Fruit fly (Drosophila melanogaster) whole organism, embryonic: Measurements from ENCODE around the gene Polr1B.

Experiments used
- Abd-B ChIP-seq: fragments of 200-800 bp; sonication (Bioruptor generic); optimal IDR thresholded peaks from 2 replicates; lab custom pipeline; 2018; ENCODE audit warnings: missing biosample characterization, mild to moderate bottlenecking, missing genetic modification characterization, moderate library complexity
- Atf-2 ChIP-seq: fragments of 200-800 bp; sonication (Bioruptor generic); optimal IDR thresholded peaks from 2 replicates; lab custom pipeline; 2016; ENCODE audit warnings: missing biosample characterization, missing genetic modification characterization
- B-H1 ChIP-seq: fragments of 200-800 bp; sonication (Bioruptor generic); IDR thresholded peaks from 3 replicates; pipeline ENCODE4 v1.3.6; 2022; ENCODE audit warnings: missing biosample characterization, missing genetic modification characterization
- CG10979 ChIP-seq: fragments of 200-800 bp; sonication (Bioruptor generic); optimal IDR thresholded peaks from 2 replicates; lab custom pipeline; 2018; ENCODE audit warnings: missing biosample characterization, mild to moderate bottlenecking, missing genetic modification characterization, moderate library complexity
- CG11456 ChIP-seq: fragments of 200-800 bp; sonication (Bioruptor generic); IDR thresholded peaks from 3 replicates; pipeline ENCODE4 v1.3.6; 2022; ENCODE audit warnings: missing biosample characterization, missing genetic modification characterization
- CG12071 ChIP-seq: fragments of 200-800 bp; sonication (Bioruptor generic); optimal IDR thresholded peaks from 3 replicates; lab custom pipeline; 2018; ENCODE audit warnings: missing biosample characterization, mild to moderate bottlenecking, missing genetic modification characterization
- CG12299 ChIP-seq: fragments of 200-800 bp; sonication (Bioruptor generic); optimal IDR thresholded peaks from 2 replicates; lab custom pipeline; 2018; ENCODE audit warnings: missing biosample characterization, mild to moderate bottlenecking, missing genetic modification characterization
- CG13424 ChIP-seq: fragments of 200-800 bp; sonication (Bioruptor generic); optimal IDR thresholded peaks from 2 replicates; lab custom pipeline; 2019; ENCODE audit warnings: missing biosample characterization, mild to moderate bottlenecking, missing genetic modification characterization, moderate library complexity
- CG15514 ChIP-seq: fragments of 200-800 bp; sonication (Bioruptor generic); optimal IDR thresholded peaks from 3 replicates; lab custom pipeline; 2017; ENCODE audit warnings: missing biosample characterization, missing genetic modification characterization, mild to moderate bottlenecking, moderate library complexity, missing genetic modification reagents
- CG17328 ChIP-seq: fragments of 200-800 bp; sonication (Bioruptor generic); IDR thresholded peaks from 2 replicates; pipeline ENCODE4 v1.3.6; 2022; ENCODE audit warnings: missing biosample characterization, missing genetic modification characterization
- CG2116 ChIP-seq: fragments of 200-800 bp; sonication (Bioruptor generic); optimal IDR thresholded peaks from 3 replicates; lab custom pipeline; 2018; ENCODE audit warnings: missing biosample characterization, mild to moderate bottlenecking, missing genetic modification characterization
- CG2129 ChIP-seq: fragments of 200-800 bp; sonication (Bioruptor generic); IDR thresholded peaks from 2 replicates; pipeline ENCODE4 v1.3.6; 2022; ENCODE audit warnings: missing biosample characterization, missing genetic modification characterization; ENCODE audit not compliant: partially characterized antibody
- CG31441 ChIP-seq: fragments of 200-800 bp; sonication (Bioruptor generic); IDR thresholded peaks from 2 replicates; pipeline ENCODE4 v1.3.6; 2022; ENCODE audit warnings: missing biosample characterization, missing genetic modification characterization
- CG34422 ChIP-seq: fragments of 200-800 bp; sonication (Bioruptor generic); IDR thresholded peaks from 3 replicates; pipeline ENCODE4 v1.3.6; 2022; ENCODE audit warnings: missing biosample characterization, missing genetic modification characterization
- CG7372 ChIP-seq: fragments of 200-800 bp; sonication (Bioruptor generic); IDR thresholded peaks from 2 replicates; pipeline ENCODE4 v1.3.6; 2022; ENCODE audit warnings: missing biosample characterization, missing genetic modification characterization
- CG7745 ChIP-seq: fragments of 200-800 bp; sonication (Bioruptor generic); optimal IDR thresholded peaks from 2 replicates; lab custom pipeline; 2018; ENCODE audit warnings: missing biosample characterization, mild to moderate bottlenecking, missing genetic modification characterization, moderate library complexity
- CG7928 ChIP-seq: fragments of 200-800 bp; sonication (Bioruptor generic); optimal IDR thresholded peaks from 2 replicates; lab custom pipeline; 2017; ENCODE audit warnings: missing biosample characterization, mild to moderate bottlenecking, missing genetic modification characterization
- Dref ChIP-seq: fragments of 200-800 bp; sonication (Bioruptor generic); IDR thresholded peaks from 2 replicates; pipeline ENCODE4 v1.3.6; 2022; ENCODE audit warnings: missing biosample characterization, missing genetic modification characterization
- Eip74EF ChIP-seq, 2 experiments: fragments of 200-800 bp in 1 of 2; fragments of >200 bp in 1 of 2; sonication (Bioruptor generic) in 1 of 2; optimal IDR thresholded peaks; 2 replicates each; lab custom pipeline; 2017 to 2019; ENCODE audit warnings: missing biosample characterization in 2 of 2, missing genetic modification characterization in 2 of 2, mild to moderate bottlenecking in 1 of 2, moderate library complexity in 1 of 2
- Elba2 ChIP-seq: fragments of 200-800 bp; sonication (Bioruptor generic); optimal IDR thresholded peaks from 3 replicates; lab custom pipeline; 2016; ENCODE audit warnings: missing biosample characterization, missing genetic modification characterization
- HLH54F ChIP-seq: fragments of 200-800 bp; sonication (Bioruptor generic); optimal IDR thresholded peaks from 3 replicates; lab custom pipeline; 2016; ENCODE audit warnings: missing biosample characterization, missing genetic modification characterization
- HmgZ ChIP-seq: fragments of 200-800 bp; sonication (Bioruptor generic); optimal IDR thresholded peaks from 2 replicates; lab custom pipeline; 2018; ENCODE audit warnings: missing biosample characterization, mild to moderate bottlenecking, missing genetic modification characterization
- Hmx ChIP-seq: fragments of 200-800 bp; sonication (Bioruptor generic); optimal IDR thresholded peaks from 2 replicates; lab custom pipeline; 2016; ENCODE audit warnings: missing biosample characterization, missing genetic modification characterization
- Lhr ChIP-seq: fragments of 200-800 bp; sonication (Bioruptor generic); optimal IDR thresholded peaks from 3 replicates; lab custom pipeline; 2017; ENCODE audit warnings: mild to moderate bottlenecking, missing biosample characterization, missing genetic modification reagents, missing genetic modification characterization
- Med ChIP-seq: fragments of 200-800 bp; sonication (Bioruptor generic); peaks from one replicate; lab custom pipeline; 2016; ENCODE audit warnings: missing biosample characterization, missing genetic modification characterization, mild to moderate bottlenecking, inconsistent platforms, moderate library complexity
- Myb ChIP-seq: fragments of 200-800 bp; sonication (Bioruptor generic); optimal IDR thresholded peaks from 2 replicates; lab custom pipeline; 2016; ENCODE audit warnings: missing biosample characterization, missing genetic modification characterization
- Oaz ChIP-seq: fragments of 200-800 bp; sonication (Bioruptor generic); IDR thresholded peaks from 2 replicates; pipeline ENCODE4 v1.3.6; 2022; ENCODE audit warnings: missing biosample characterization, missing genetic modification characterization
- Ravus ChIP-seq: fragments of 200-800 bp; sonication (Bioruptor generic); IDR thresholded peaks from 2 replicates; pipeline ENCODE4 v1.3.6; 2022; ENCODE audit warnings: missing biosample characterization, missing genetic modification characterization
- Rx ChIP-seq: fragments of 200-800 bp; sonication (Bioruptor generic); IDR thresholded peaks from 2 replicates; pipeline ENCODE4 v1.3.6; 2022; ENCODE audit warnings: missing biosample characterization, missing genetic modification characterization
- Trl ChIP-seq, 3 experiments: fragments of >200 bp in 2 of 3; fragments of 200-800 bp in 1 of 3; sonication (Bioruptor generic) in 1 of 3; optimal IDR thresholded peaks; 2 replicates in 1 of 3; 3 replicates in 2 of 3; lab custom pipeline; 2016 to 2017; ENCODE audit warnings: missing biosample characterization in 1 of 3, missing genetic modification characterization in 1 of 3
- ara ChIP-seq: fragments of 200-800 bp; sonication (Bioruptor generic); IDR thresholded peaks from 2 replicates; pipeline ENCODE4 v1.3.6; 2022; ENCODE audit warnings: missing biosample characterization, missing genetic modification characterization
- bab2 ChIP-seq: fragments of 200-800 bp; sonication (Bioruptor generic); optimal IDR thresholded peaks from 2 replicates; lab custom pipeline; 2016; ENCODE audit warnings: missing biosample characterization, missing genetic modification characterization
- dm ChIP-seq: fragments of 200-800 bp; sonication (Bioruptor generic); optimal IDR thresholded peaks from 3 replicates; lab custom pipeline; 2016; ENCODE audit warnings: missing biosample characterization, missing genetic modification characterization
- ems ChIP-seq: fragments of 200-800 bp; sonication (Bioruptor generic); optimal IDR thresholded peaks from 3 replicates; lab custom pipeline; 2016; ENCODE audit warnings: missing biosample characterization, missing genetic modification characterization
- gsb-n ChIP-seq: fragments of 200-800 bp; sonication (Bioruptor generic); optimal IDR thresholded peaks from 3 replicates; lab custom pipeline; 2018; ENCODE audit warnings: missing biosample characterization, mild to moderate bottlenecking, missing genetic modification characterization
- lola ChIP-seq, 3 experiments: fragments of >200 bp in 2 of 3; fragments of 200-800 bp in 1 of 3; sonication (Bioruptor generic) in 1 of 3; optimal IDR thresholded peaks; 2 replicates each; lab custom pipeline; 2017 to 2019; ENCODE audit warnings: missing biosample characterization in 3 of 3, missing genetic modification characterization in 3 of 3, mild to moderate bottlenecking in 1 of 3, moderate library complexity in 1 of 3
- oc ChIP-seq: fragments of 200-800 bp; sonication (Bioruptor generic); optimal IDR thresholded peaks from 2 replicates; lab custom pipeline; 2018; ENCODE audit warnings: missing biosample characterization, mild to moderate bottlenecking, missing genetic modification characterization, moderate library complexity
- pfk ChIP-seq: fragments of 200-800 bp; sonication (Bioruptor generic); optimal IDR thresholded peaks from 2 replicates; lab custom pipeline; 2018; ENCODE audit warnings: missing biosample characterization, mild to moderate bottlenecking, missing genetic modification characterization, moderate library complexity
- pho ChIP-seq: fragments of 200-800 bp; sonication (Bioruptor generic); optimal IDR thresholded peaks from 2 replicates; lab custom pipeline; 2016; ENCODE audit warnings: missing biosample characterization, missing genetic modification characterization
- repo ChIP-seq: fragments of 200-800 bp; sonication (Bioruptor generic); optimal IDR thresholded peaks from 2 replicates; lab custom pipeline; 2016; ENCODE audit warnings: missing biosample characterization, missing genetic modification characterization
- ro ChIP-seq: fragments of 200-800 bp; sonication (Bioruptor generic); IDR thresholded peaks from 2 replicates; pipeline ENCODE4 v1.3.6; 2022; ENCODE audit warnings: missing biosample characterization, missing genetic modification characterization
- shn ChIP-seq: fragments of 200-800 bp; sonication (Bioruptor generic); optimal IDR thresholded peaks from 3 replicates; lab custom pipeline; 2016; ENCODE audit warnings: missing biosample characterization, missing genetic modification characterization
- sima ChIP-seq: fragments of 200-800 bp; sonication (Bioruptor generic); optimal IDR thresholded peaks from 2 replicates; lab custom pipeline; 2016; ENCODE audit warnings: missing biosample characterization, missing genetic modification characterization
- tgo ChIP-seq: fragments of 200-800 bp; sonication (Bioruptor generic); IDR thresholded peaks from 3 replicates; pipeline ENCODE4 v1.3.6; 2022; ENCODE audit warnings: missing biosample characterization, missing genetic modification characterization
- tna ChIP-seq: fragments of 200-800 bp; sonication (Bioruptor generic); IDR thresholded peaks from 2 replicates; pipeline ENCODE4 v1.3.6; 2022; ENCODE audit warnings: missing biosample characterization, missing genetic modification characterization; ENCODE audit not compliant: partially characterized antibody
- ttk ChIP-seq: fragments of 200-800 bp; sonication (Bioruptor generic); IDR thresholded peaks from 2 replicates; pipeline ENCODE4 v2.1.2; 2022; ENCODE audit warnings: missing biosample characterization, missing genetic modification characterization
- vfl ChIP-seq: fragments of 200-800 bp; sonication (Bioruptor generic); optimal IDR thresholded peaks from 2 replicates; lab custom pipeline; 2016; ENCODE audit warnings: missing biosample characterization, missing genetic modification characterization
- zen ChIP-seq: fragments of 200-800 bp; sonication (Bioruptor generic); optimal IDR thresholded peaks from 3 replicates; lab custom pipeline; 2018; ENCODE audit warnings: missing biosample characterization, mild to moderate bottlenecking, missing genetic modification characterization, moderate library complexity
- zf30C ChIP-seq: fragments of 200-800 bp; sonication (Bioruptor generic); optimal IDR thresholded peaks from 3 replicates; lab custom pipeline; 2018; ENCODE audit warnings: missing biosample characterization, mild to moderate bottlenecking, missing genetic modification characterization

Gene Polr1B

DNA sequence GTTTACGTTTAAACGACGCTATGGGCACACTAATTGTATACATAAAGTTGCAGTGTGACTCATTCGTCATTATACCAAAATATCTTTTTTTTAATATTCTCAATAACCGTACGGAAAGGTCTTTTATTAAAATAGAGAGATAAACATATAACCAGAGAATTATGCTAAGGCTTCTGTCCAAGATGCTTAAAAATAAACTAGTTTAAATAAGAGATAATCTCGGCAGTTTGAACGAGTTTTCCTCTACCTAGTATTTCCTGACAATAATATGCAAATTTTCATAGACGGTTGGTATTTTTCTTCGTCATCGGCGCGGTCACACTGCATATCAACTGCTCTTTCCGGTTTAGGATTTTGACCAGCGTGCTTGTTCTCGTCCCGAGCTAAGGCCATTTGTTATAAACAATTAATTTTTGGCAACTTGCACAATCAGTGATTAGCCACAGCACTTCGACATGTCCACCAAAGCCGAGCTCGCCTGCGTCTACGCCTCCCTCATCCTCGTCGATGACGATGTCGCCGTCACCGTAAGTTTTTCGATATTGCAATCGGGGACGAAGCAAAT lies 15.6 kb downstream of the Polr1B start, which contains the start of the genes CG13690 and RpLP1 (continued):
- TF ChIP-seq Oaz (GFP tag; lab: Robert Waterston, UW): no peak
- TF ChIP-seq Ravus (GFP tag; lab: Robert Waterston, UW): no peak
- TF ChIP-seq CG2129 (GFP tag; lab: Robert Waterston, UW): no peak
- no peak for TF ChIP-seq zf30C (GFP tag; lab: Kevin White, UChicago)
- TF ChIP-seq ttk: no peak
- peak; percentile 11 for TF ChIP-seq Atf-2 (GFP tag; lab: Kevin White, UChicago)
- peak; percentile 53; the same call in 1 of the 2 replicates for TF ChIP-seq ara (GFP tag; lab: Robert Waterston, UW)
- TF ChIP-seq Trl (optimal IDR thresholded peaks at IDR 0.05; lab: Kevin White, UChicago): no peak
- TF ChIP-seq Trl (GFP tag; optimal IDR thresholded peaks at IDR 0.05; lab: Kevin White, UChicago): peak; percentile 74
- peak; percentile 54 for TF ChIP-seq CG17328 (GFP tag; lab: Robert Waterston, UW)
- peak; percentile 25 for TF ChIP-seq bab2 (GFP tag; lab: Kevin White, UChicago)
- TF ChIP-seq Hmx (GFP tag; lab: Kevin White, UChicago): no peak
- TF ChIP-seq tgo (GFP tag; lab: Robert Waterston, UW): peak; percentile 31; the same call in 2 of the 3 replicates
- TF ChIP-seq dm: peak; percentile 91
- peak; percentile 76; the same call in 2 of the 3 replicates for TF ChIP-seq CG11456 (GFP tag; lab: Robert Waterston, UW)
- TF ChIP-seq CG13424 (tag; lab: Kevin White, UChicago): peak; percentile 61
- TF ChIP-seq Lhr (GFP tag; lab: Kevin White, UChicago): peak; percentile 84
- 0 out of 3 replicates have a peak, but pooled peaks have one; percentile 22 for TF ChIP-seq CG34422 (GFP tag; lab: Robert Waterston, UW)
- TF ChIP-seq lola (GFP tag; optimal IDR thresholded peaks at IDR 0.05; lab: Kevin White, UChicago): peak in 1 of 3 experiments; percentile 55
- peak; percentile 0 for TF ChIP-seq oc (tag; lab: Kevin White, UChicago)
- TF ChIP-seq ro (GFP tag; lab: Robert Waterston, UW): no peak
- peak; percentile 96 for TF ChIP-seq Med
- TF ChIP-seq Rx: 0 out of 2 replicates have a peak, but pooled peaks have one; percentile 6
- TF ChIP-seq CG12071: peak; percentile 82
- TF ChIP-seq Eip74EF (GFP tag; optimal IDR thresholded peaks at IDR 0.05; lab: Kevin White, UChicago): peak in 1 of 2 experiments; percentile 76
- TF ChIP-seq Myb (GFP tag; lab: Kevin White, UChicago): peak; percentile 46
- TF ChIP-seq CG7745 (tag; lab: Kevin White, UChicago): peak; percentile 2
- peak; percentile 72 for TF ChIP-seq shn
- TF ChIP-seq CG12299 (tag; lab: Kevin White, UChicago): peak; percentile 78
- peak; percentile 81 for TF ChIP-seq gsb-n (tag; lab: Kevin White, UChicago)
- TF ChIP-seq CG31441 (GFP tag; lab: Robert Waterston, UW): peak; percentile 85
- TF ChIP-seq vfl: peak; percentile 37
- peak; percentile 52 for TF ChIP-seq HmgZ (tag; lab: Kevin White, UChicago)
- peak; percentile 88 for TF ChIP-seq CG2116 (GFP tag; lab: Kevin White, UChicago)
- peak; percentile 36; the same call in 1 of the 2 replicates for TF ChIP-seq CG7372 (GFP tag; lab: Robert Waterston, UW)
- no peak for TF ChIP-seq sima (GFP tag; lab: Kevin White, UChicago)
- peak; percentile 53 for TF ChIP-seq ems (GFP tag; lab: Kevin White, UChicago)
- TF ChIP-seq CG15514 (GFP tag; lab: Kevin White, UChicago): peak; percentile 88
- peak; percentile 58 for TF ChIP-seq pfk (GFP tag; lab: Kevin White, UChicago)
- TF ChIP-seq repo (GFP tag; lab: Kevin White, UChicago): peak; percentile 40
- peak; percentile 66 for TF ChIP-seq CG10979 (tag; lab: Kevin White, UChicago)
- TF ChIP-seq B-H1 (GFP tag; lab: Robert Waterston, UW): peak; percentile 35; the same call in 1 of the 3 replicates
- peak; percentile 32; the same call in 1 of the 2 replicates for TF ChIP-seq Dref (GFP tag; lab: Robert Waterston, UW)
- TF ChIP-seq Elba2 (GFP tag; lab: Kevin White, UChicago): no peak
- TF ChIP-seq tna: no peak
- TF ChIP-seq Abd-B: peak; percentile 43
- TF ChIP-seq zen (tag; lab: Kevin White, UChicago): peak; percentile 49
- TF ChIP-seq pho (GFP tag; lab: Kevin White, UChicago): peak; percentile 44
- peak; percentile 68 for TF ChIP-seq CG7928 (GFP tag; lab: Kevin White, UChicago)
- TF ChIP-seq HLH54F (GFP tag; lab: Kevin White, UChicago): peak; percentile 31
